Fruit fly (Drosophila melanogaster): ENCODE results near the gene CG42296.

DNA sequence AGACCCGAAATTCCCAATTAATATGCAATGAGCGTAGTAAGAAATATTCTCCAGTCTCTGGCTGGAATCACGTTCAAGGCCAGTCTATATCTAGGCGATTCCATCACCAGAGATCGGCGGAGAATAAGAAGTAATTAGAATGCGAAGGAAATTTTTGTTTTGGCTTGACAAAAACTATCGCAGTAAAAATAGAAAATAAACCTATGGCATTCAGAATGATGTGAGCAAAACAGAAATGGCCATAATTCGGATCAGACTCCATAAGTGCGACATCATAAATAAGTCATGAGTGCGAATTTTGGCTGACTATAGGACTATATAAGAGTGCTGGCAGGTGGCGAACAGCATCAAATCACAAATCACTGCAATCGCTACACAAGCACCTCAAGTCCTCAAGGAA lies 27.7 kb downstream of the CG42296 start, which contains the start of gene Nplp4:
- TF ChIP-seq CG8478 (optimal IDR thresholded peaks at IDR 0.05) (no peak), CTCF (optimal IDR thresholded peaks at IDR 0.05) (no peak)
